Comparison of ENCODE assay signal across 3 worm cellular contexts in genomic region chrX:3828598-3829204, ce11.
TF ChIP-seq lines count a peak whose summit lies in the region.

No protein-coding gene starts in this region.

TF ChIP-seq in whole organism, L1 larva, 84 proteins besides CTCF, POLR2A, EP300 and RAD21:
- TF ChIP-seq fkh-10 (GFP tag; optimal IDR thresholded peaks at IDR 0.05; lab: Kevin White, UChicago) (peak; percentile 14), lin-14 (GFP tag; optimal IDR thresholded peaks at IDR 0.05; lab: Kevin White, UChicago) (peak; percentile 32), ceh-63 (GFP tag; optimal IDR thresholded peaks at IDR 0.05; lab: Kevin White, UChicago) (no peak), mef-2 (tag; optimal IDR thresholded peaks at IDR 0.05; lab: Kevin White, UChicago) (no peak)

TF ChIP-seq in whole organism, L3 larva, 47 proteins besides CTCF, POLR2A, EP300 and RAD21:
- TF ChIP-seq ceh-28 (tag; optimal IDR thresholded peaks at IDR 0.05; lab: Kevin White, UChicago) (no peak), ama-1 (optimal IDR thresholded peaks at IDR 0.05; lab: Kevin White, UChicago) (no peak), pha-4 (tag; optimal IDR thresholded peaks at IDR 0.05; lab: Kevin White, UChicago) (no peak), daf-12 (tag; optimal IDR thresholded peaks at IDR 0.05; lab: Kevin White, UChicago) (no peak), lin-39 (tag; optimal IDR thresholded peaks at IDR 0.05; lab: Kevin White, UChicago) (peak; percentile 33)

TF ChIP-seq in whole organism, L4 larva, 104 proteins besides CTCF, POLR2A, EP300 and RAD21:
- TF ChIP-seq hif-1 (tag; optimal IDR thresholded peaks at IDR 0.05; lab: Kevin White, UChicago) (no peak), fkh-10 (GFP tag; optimal IDR thresholded peaks at IDR 0.05; lab: Kevin White, UChicago) (peak; percentile 58), lsy-2 (tag; optimal IDR thresholded peaks at IDR 0.05; lab: Kevin White, UChicago) (no peak), zfp-3 (GFP tag; conservative IDR thresholded peaks at IDR 0.05; lab: Robert Waterston, UW) (no peak), ztf-7 (tag; optimal IDR thresholded peaks at IDR 0.05; lab: Kevin White, UChicago) (no peak), ceh-44 (GFP tag; IDR thresholded peaks at IDR 0.05; lab: Robert Waterston, UW) (no peak), dve-1 (tag; optimal IDR thresholded peaks at IDR 0.05; lab: Kevin White, UChicago; ENCODE audit: insufficient read depth) (no peak), F37D6.2 (tag; optimal IDR thresholded peaks at IDR 0.05; lab: Kevin White, UChicago) (no peak), lim-7 (GFP tag; IDR thresholded peaks at IDR 0.05; lab: Robert Waterston, UW) (no peak), unc-62 (GFP tag; optimal IDR thresholded peaks at IDR 0.05 in 1 of 2; lab: Kevin White, UChicago) (peak in 1 of 2 experiments; percentile 98), unc-62 (tag; optimal IDR thresholded peaks at IDR 0.05; lab: Kevin White, UChicago) (no peak), attf-4 (tag; optimal IDR thresholded peaks at IDR 0.05; lab: Kevin White, UChicago) (no peak), lin-1 (GFP tag; IDR thresholded peaks at IDR 0.05; lab: Robert Waterston, UW) (no peak), daf-16 (GFP tag; optimal IDR thresholded peaks at IDR 0.05; lab: Kevin White, UChicago) (peak in 1 of 2 experiments; percentile 78), daf-16 (tag; optimal IDR thresholded peaks at IDR 0.05; lab: Kevin White, UChicago) (no peak), php-3 (GFP tag; IDR thresholded peaks at IDR 0.05; lab: Robert Waterston, UW) (no peak), jun-1 (tag; optimal IDR thresholded peaks at IDR 0.05; lab: Kevin White, UChicago) (no peak), dmd-9 (GFP tag; IDR thresholded peaks at IDR 0.05; lab: Robert Waterston, UW) (no peak), aha-1 (tag; lab: Kevin White, UChicago) (peak; percentile 58), madf-9 (GFP tag; conservative IDR thresholded peaks at IDR 0.05; lab: Robert Waterston, UW) (no peak), ztf-11 (tag; optimal IDR thresholded peaks at IDR 0.05; lab: Kevin White, UChicago) (no peak)

Comparison
In these comparisons a context has a peak if more than half of its experiments do, and no peak if none do; other contexts are left out.
1. Of the 29 proteins assayed by ChIP-seq in both whole organism, L4 larva and whole organism, L1 larva: peak only in whole organism, L4 larva: aha-1; only in whole organism, L1 larva: none; in both: fkh-10; in neither: 26; mixed calls (peak in some experiments, not most) for 1.